Worm (Caenorhabditis elegans): ENCODE measurements around the gene enee-1.
A peak's percentile ranks its signal among the peaks of the same experiment; 100 is the strongest.

Gene enee-1

DNA sequence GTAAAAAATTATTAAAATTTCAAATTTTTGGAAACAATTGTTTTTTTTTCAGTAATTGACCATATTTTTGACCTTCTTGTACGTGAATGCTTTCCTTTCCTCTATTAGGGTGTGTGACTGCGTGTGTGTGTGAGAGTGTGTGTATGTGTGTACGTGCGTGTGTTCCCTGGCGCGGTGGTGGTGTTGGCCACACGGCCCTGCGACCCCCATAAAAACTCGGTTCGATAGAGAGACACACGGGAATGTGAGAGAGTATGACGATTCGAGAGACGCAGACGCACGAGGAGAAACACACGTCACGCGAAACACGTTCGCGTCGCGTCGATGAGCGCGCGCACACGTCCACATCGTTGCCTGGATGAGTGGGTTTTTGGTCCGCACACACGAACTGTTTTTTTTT, 5.7 kb upstream of the enee-1 start:
- TF ChIP-seq rnt-1 (tag; optimal IDR thresholded peaks at IDR 0.05) (peak; percentile 74), nhr-11 (tag; optimal IDR thresholded peaks at IDR 0.05) (no peak), tbx-2 (tag; optimal IDR thresholded peaks at IDR 0.05) (peak; percentile 54), ceh-18 (tag; optimal IDR thresholded peaks at IDR 0.05) (peak; percentile 56), fax-1 (tag; optimal IDR thresholded peaks at IDR 0.05) (no peak), ceh-48 (tag; optimal IDR thresholded peaks at IDR 0.05) (peak; percentile 44), dmd-4 (tag; optimal IDR thresholded peaks at IDR 0.05; ENCODE audit: borderline replicate concordance) (peak; percentile 29), hlh-30 (tag; optimal IDR thresholded peaks at IDR 0.05; ENCODE audit: insufficient read depth) (peak; percentile 87), ceh-6 (GFP tag; optimal IDR thresholded peaks at IDR 0.05) (peak; percentile 41), sox-4 (tag; optimal IDR thresholded peaks at IDR 0.05) (peak; percentile 10), hlh-8 (tag; optimal IDR thresholded peaks at IDR 0.05) (no peak), npax-4 (tag; optimal IDR thresholded peaks at IDR 0.05) (no peak), ref-2 (tag; optimal IDR thresholded peaks at IDR 0.05) (peak; percentile 68), elt-2 (tag; optimal IDR thresholded peaks at IDR 0.05) (peak; percentile 28), C08G9.2 (tag; optimal IDR thresholded peaks at IDR 0.05) (peak; percentile 36), pqm-1 (tag; optimal IDR thresholded peaks at IDR 0.05) (peak; percentile 10), ceh-34 (tag; optimal IDR thresholded peaks at IDR 0.05) (peak; percentile 16), ceh-19 (GFP tag; optimal IDR thresholded peaks at IDR 0.05) (peak; percentile 38), nfya-1 (tag; optimal IDR thresholded peaks at IDR 0.05) (peak; percentile 5), unc-55 (GFP tag; optimal IDR thresholded peaks at IDR 0.05) (peak; percentile 61), unc-42 (tag; optimal IDR thresholded peaks at IDR 0.05) (peak; percentile 17), madf-2 (tag; optimal IDR thresholded peaks at IDR 0.05) (peak; percentile 55), sdc-2 (tag; optimal IDR thresholded peaks at IDR 0.05) (peak; percentile 29), ceh-14 (tag; optimal IDR thresholded peaks at IDR 0.05) (peak; percentile 2), ceh-31 (tag; optimal IDR thresholded peaks at IDR 0.05) (peak; percentile 74), ceh-2 (tag; optimal IDR thresholded peaks at IDR 0.05) (no peak), hlh-6 (tag; optimal IDR thresholded peaks at IDR 0.05) (no peak)

DNA sequence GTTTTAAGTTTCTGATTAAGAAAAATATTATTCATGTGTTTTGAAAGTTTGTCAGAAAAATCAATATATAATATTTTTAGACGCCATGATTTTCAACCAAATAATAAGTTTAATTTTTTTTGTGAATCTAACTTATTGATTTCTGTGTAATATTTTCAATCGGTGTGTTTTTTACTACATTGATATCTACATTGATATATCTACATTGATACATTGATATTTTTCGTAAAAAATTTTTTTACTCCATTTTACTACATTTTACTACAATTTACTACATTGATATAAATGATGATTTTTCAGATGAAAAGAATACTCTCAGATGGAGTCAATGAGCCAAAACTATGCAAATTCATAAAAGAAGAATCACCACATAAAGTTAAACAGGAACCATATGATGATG, 5.2 kb upstream of the enee-1 start, which contains the start of gene gmeb-1:
Gene gmeb-1, plus strand, starts transcription at position 301 of the 400 bp plus-strand sequence.
- no peak for TF ChIP-seq dmd-4 (tag; optimal IDR thresholded peaks at IDR 0.05; ENCODE audit: borderline replicate concordance)
- TF ChIP-seq ceh-34 (tag; optimal IDR thresholded peaks at IDR 0.05) = no peak
- no peak for TF ChIP-seq nhr-232 (tag; optimal IDR thresholded peaks at IDR 0.05)
- TF ChIP-seq hlh-6 (tag; optimal IDR thresholded peaks at IDR 0.05) = no peak

DNA sequence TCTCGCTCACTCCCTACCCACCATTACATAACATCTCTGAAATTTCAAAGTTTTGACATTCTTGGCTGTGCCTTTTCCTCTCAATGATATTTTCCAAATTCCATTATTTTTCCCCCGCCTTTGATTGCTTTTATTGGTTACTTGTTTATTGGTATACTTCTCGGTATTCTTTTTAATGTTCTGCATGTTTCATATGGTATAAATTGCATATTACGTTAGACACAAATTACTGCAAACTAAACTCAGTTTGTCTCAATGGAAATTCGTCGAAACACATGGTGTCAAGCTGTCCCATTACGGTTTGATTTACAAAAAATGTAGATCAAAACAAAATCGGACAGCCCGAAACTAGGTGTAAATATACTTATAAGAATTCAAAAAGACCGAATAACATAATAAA, 2.5 kb upstream of the enee-1 start:
- no peak for TF ChIP-seq ceh-6 (GFP tag; optimal IDR thresholded peaks at IDR 0.05)
- TF ChIP-seq ceh-31 (tag; optimal IDR thresholded peaks at IDR 0.05) = no peak
- TF ChIP-seq pat-9 (tag; optimal IDR thresholded peaks at IDR 0.05) = no peak
- TF ChIP-seq hlh-8 (tag; optimal IDR thresholded peaks at IDR 0.05) = no peak
- no peak for TF ChIP-seq tbx-2 (tag; optimal IDR thresholded peaks at IDR 0.05)
- no peak for TF ChIP-seq eyg-1 (tag; optimal IDR thresholded peaks at IDR 0.05)
- TF ChIP-seq nfya-1 (tag; optimal IDR thresholded peaks at IDR 0.05) = no peak
- no peak for TF ChIP-seq pqm-1 (tag; optimal IDR thresholded peaks at IDR 0.05)
- TF ChIP-seq ceh-24 (tag; optimal IDR thresholded peaks at IDR 0.05) = no peak
- TF ChIP-seq rnt-1 (tag; optimal IDR thresholded peaks at IDR 0.05) = no peak
- TF ChIP-seq syd-9 (tag; optimal IDR thresholded peaks at IDR 0.05) = no peak
- TF ChIP-seq ceh-48 (tag; optimal IDR thresholded peaks at IDR 0.05) = no peak
- TF ChIP-seq ceh-9 (tag; optimal IDR thresholded peaks at IDR 0.05) = no peak
- no peak for TF ChIP-seq fkh-10 (GFP tag; optimal IDR thresholded peaks at IDR 0.05)
- TF ChIP-seq zip-5 (tag; optimal IDR thresholded peaks at IDR 0.05) = no peak
- no peak for TF ChIP-seq K09A11.1 (tag; optimal IDR thresholded peaks at IDR 0.05; ENCODE audit: insufficient read depth)
- no peak for TF ChIP-seq unc-42 (tag; optimal IDR thresholded peaks at IDR 0.05)
- no peak for TF ChIP-seq T23F11.4 (GFP tag; optimal IDR thresholded peaks at IDR 0.05)

DNA sequence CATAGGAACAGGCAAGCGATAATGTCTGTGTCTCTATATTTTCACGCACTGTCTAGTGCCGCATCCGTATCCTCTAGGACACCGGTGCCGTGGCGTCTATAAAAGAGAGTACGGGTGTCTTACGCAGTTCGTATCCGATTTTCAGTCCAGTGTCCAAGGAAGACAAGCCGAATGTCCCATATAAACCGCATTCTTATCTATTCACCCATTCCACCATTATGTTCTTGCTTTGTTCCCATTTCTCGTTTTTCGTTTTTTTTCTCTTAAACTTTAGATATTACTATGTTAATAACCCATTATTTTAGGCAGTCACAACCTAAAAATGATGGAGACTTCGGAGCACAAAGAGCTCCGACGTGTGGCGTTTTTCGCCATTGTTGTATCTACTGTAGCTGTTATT, 1.4 kb upstream of the enee-1 start, which contains the start of gene sqt-2:
Gene sqt-2, plus strand, starts transcription at position 301 of the 400 bp plus-strand sequence.
- no peak for TF ChIP-seq ceh-31 (tag; optimal IDR thresholded peaks at IDR 0.05)
- TF ChIP-seq tbx-7 (tag; optimal IDR thresholded peaks at IDR 0.05) = no peak
- TF ChIP-seq odd-2 (tag; optimal IDR thresholded peaks at IDR 0.05) = no peak
- TF ChIP-seq elt-2 (tag; optimal IDR thresholded peaks at IDR 0.05) = no peak
- TF ChIP-seq madf-2 (tag; optimal IDR thresholded peaks at IDR 0.05) = no peak
- TF ChIP-seq rnt-1 (tag; optimal IDR thresholded peaks at IDR 0.05) = no peak
- TF ChIP-seq eyg-1 (tag; optimal IDR thresholded peaks at IDR 0.05) = no peak
- TF ChIP-seq ets-4 (tag; optimal IDR thresholded peaks at IDR 0.05) = no peak
- TF ChIP-seq K09A11.1 (tag; optimal IDR thresholded peaks at IDR 0.05; ENCODE audit: insufficient read depth) = no peak
- no peak for TF ChIP-seq pag-3 (tag; optimal IDR thresholded peaks at IDR 0.05; ENCODE audit: borderline replicate concordance)

Data from whole organism, late embryonic.